Fruit fly (Drosophila melanogaster) whole organism, wandering third instar larva: ENCODE measurements around the gene CG14115.

Source experiments
- Abd-B ChIP-seq: fragments of >200 bp; optimal IDR thresholded peaks from 2 replicates; lab custom pipeline; 2017; ENCODE audit warnings: missing biosample characterization, missing genetic modification characterization
- CG32264 ChIP-seq: fragments of 200-800 bp; sonication (Bioruptor generic); optimal IDR thresholded peaks from 2 replicates; lab custom pipeline; 2016; ENCODE audit warnings: missing biosample characterization, missing genetic modification characterization
- CG9705 ChIP-seq: fragments of 200-800 bp; sonication (Bioruptor generic); optimal IDR thresholded peaks from 2 replicates; lab custom pipeline; 2018; ENCODE audit warnings: missing biosample characterization, mild to moderate bottlenecking, missing genetic modification characterization
- CrebA ChIP-seq: fragments of 200-800 bp; sonication (Bioruptor generic); optimal IDR thresholded peaks from 2 replicates; lab custom pipeline; 2016; ENCODE audit warnings: missing biosample characterization, mild to moderate bottlenecking, missing genetic modification characterization, borderline replicate concordance
- Dfd ChIP-seq: fragments of >200 bp; optimal IDR thresholded peaks from 2 replicates; lab custom pipeline; 2017; ENCODE audit warnings: missing biosample characterization, missing genetic modification characterization
- Dif ChIP-seq: fragments of 200-275, 200-300 bp; sonication (Bioruptor generic); optimal IDR thresholded peaks from 2 replicates; lab custom pipeline; 2018; ENCODE audit warnings: missing biosample characterization, missing genetic modification characterization; ENCODE audit not compliant: partially characterized antibody
- GATAd ChIP-seq: sonication (Bioruptor generic); optimal IDR thresholded peaks from 2 replicates; lab custom pipeline; 2016; ENCODE audit warnings: missing biosample characterization, missing genetic modification characterization
- HLH106 ChIP-seq: fragments of 200-800 bp; optimal IDR thresholded peaks from 3 replicates; lab custom pipeline; 2019; ENCODE audit warnings: missing biosample characterization, mild to moderate bottlenecking, missing genetic modification characterization, moderate library complexity
- Hnf4 ChIP-seq: fragments of 200-800 bp; sonication (Bioruptor generic); optimal IDR thresholded peaks from 2 replicates; lab custom pipeline; 2016; ENCODE audit warnings: missing biosample characterization, mild to moderate bottlenecking, missing genetic modification characterization
- Hr78 ChIP-seq: fragments of >200 bp; optimal IDR thresholded peaks from 2 replicates; lab custom pipeline; 2017; ENCODE audit warnings: missing biosample characterization, missing genetic modification characterization
- Hr83 ChIP-seq: fragments of 200-300 bp; sonication (Bioruptor generic); optimal IDR thresholded peaks from 2 replicates; lab custom pipeline; 2016; ENCODE audit warnings: missing biosample characterization, mild to moderate bottlenecking, missing genetic modification characterization, moderate library complexity; ENCODE audit not compliant: poor library complexity, severe bottlenecking
- Jra ChIP-seq: sonication (Bioruptor generic); optimal IDR thresholded peaks from 2 replicates; lab custom pipeline; 2016; ENCODE audit warnings: missing biosample characterization, missing genetic modification characterization
- Mio ChIP-seq: sonication (Bioruptor generic); optimal IDR thresholded peaks from 2 replicates; lab custom pipeline; 2016; ENCODE audit warnings: missing biosample characterization, missing genetic modification characterization
- Myc ChIP-seq: fragments of >200 bp; optimal IDR thresholded peaks from 2 replicates; lab custom pipeline; 2017
- N ChIP-seq: fragments of >200 bp; optimal IDR thresholded peaks from 2 replicates; lab custom pipeline; 2018; ENCODE audit warnings: missing biosample characterization, missing external identifiers, missing genetic modification characterization
- OdsH ChIP-seq: fragments of 200-800 bp; sonication (Bioruptor generic); optimal IDR thresholded peaks from 2 replicates; lab custom pipeline; 2016; ENCODE audit warnings: missing biosample characterization, mild to moderate bottlenecking, missing genetic modification characterization
- Rel ChIP-seq, 2 experiments: fragments of 200-800 bp; sonication (Bioruptor generic) in 1 of 2; optimal IDR thresholded peaks; 2 replicates in 1 of 2; 3 replicates in 1 of 2; lab custom pipeline; 2016 to 2019; ENCODE audit warnings: mild to moderate bottlenecking in 2 of 2, missing biosample characterization in 2 of 2, missing genetic modification characterization in 2 of 2, moderate library complexity in 1 of 2
- Sp1 ChIP-seq: fragments of 200-800 bp; sonication (Bioruptor generic); optimal IDR thresholded peaks from 3 replicates; lab custom pipeline; 2019; ENCODE audit warnings: missing biosample characterization, mild to moderate bottlenecking, missing genetic modification characterization, moderate library complexity
- Vsx2 ChIP-seq: fragments of 200-300, 225-300 bp; sonication (Bioruptor generic); optimal IDR thresholded peaks from 2 replicates; lab custom pipeline; 2018; ENCODE audit warnings: missing biosample characterization, missing genetic modification characterization; ENCODE audit not compliant: partially characterized antibody
- br ChIP-seq: fragments of 200-800 bp; sonication (Bioruptor generic); optimal IDR thresholded peaks from 2 replicates; lab custom pipeline; 2016; ENCODE audit warnings: missing biosample characterization, missing genetic modification characterization
- brk ChIP-seq: fragments of 200-800 bp; sonication (Bioruptor generic); optimal IDR thresholded peaks from 2 replicates; lab custom pipeline; 2016; ENCODE audit warnings: missing biosample characterization, mild to moderate bottlenecking, missing genetic modification characterization
- dl ChIP-seq, 2 experiments: fragments of 175-275, 200-275 bp in 1 of 2; fragments of 200-275 bp in 1 of 2; sonication (Bioruptor generic); optimal IDR thresholded peaks; lab custom pipeline; 2018; ENCODE audit warnings: mild to moderate bottlenecking in 2 of 2, missing biosample characterization in 2 of 2, missing genetic modification characterization in 2 of 2, moderate library complexity in 2 of 2; ENCODE audit not compliant: partially characterized antibody in 2 of 2, insufficient read depth in 1 of 2
- dmrt93B ChIP-seq: fragments of 200-800 bp; sonication (Bioruptor generic); optimal IDR thresholded peaks from 2 replicates; lab custom pipeline; 2018; ENCODE audit warnings: missing biosample characterization, mild to moderate bottlenecking, missing genetic modification characterization
- dsf ChIP-seq: sonication (Bioruptor generic); optimal IDR thresholded peaks from 2 replicates; lab custom pipeline; 2016; ENCODE audit warnings: missing biosample characterization, missing genetic modification characterization, borderline replicate concordance
- ey ChIP-seq: fragments of 200-800 bp; sonication (Bioruptor generic); optimal IDR thresholded peaks from 2 replicates; lab custom pipeline; 2016; ENCODE audit warnings: missing biosample characterization, missing genetic modification characterization
- foxo ChIP-seq, 2 experiments: fragments of 200-800 bp; sonication (Bioruptor generic); optimal IDR thresholded peaks; 2 replicates in 1 of 2; 3 replicates in 1 of 2; lab custom pipeline; 2016 to 2017; ENCODE audit warnings: missing biosample characterization in 2 of 2, missing genetic modification characterization in 2 of 2
- fru ChIP-seq: fragments of 200-800 bp; sonication (Bioruptor generic); optimal IDR thresholded peaks from 3 replicates; lab custom pipeline; 2016; ENCODE audit warnings: missing biosample characterization, mild to moderate bottlenecking, missing genetic modification characterization
- h ChIP-seq: fragments of 200-800 bp; sonication (Bioruptor generic); optimal IDR thresholded peaks from 3 replicates; lab custom pipeline; 2016; ENCODE audit warnings: missing biosample characterization, mild to moderate bottlenecking, missing genetic modification characterization
- jim ChIP-seq: fragments of 175-275, 200-325 bp; sonication (Bioruptor generic); optimal IDR thresholded peaks from 2 replicates; lab custom pipeline; 2016; ENCODE audit warnings: missing biosample characterization, mild to moderate bottlenecking, missing genetic modification characterization
- lola ChIP-seq: fragments of >200 bp; optimal IDR thresholded peaks from 2 replicates; lab custom pipeline; 2017; ENCODE audit warnings: missing biosample characterization, missing genetic modification characterization
- pan ChIP-seq: fragments of >200 bp; optimal IDR thresholded peaks from 2 replicates; lab custom pipeline; 2017
- psq ChIP-seq: fragments of 200-800 bp; sonication (Bioruptor generic); optimal IDR thresholded peaks from 3 replicates; lab custom pipeline; 2017; ENCODE audit warnings: missing biosample characterization, mild to moderate bottlenecking, missing genetic modification characterization, moderate library complexity
- rgr ChIP-seq: fragments of 200-800 bp; sonication (Bioruptor generic); optimal IDR thresholded peaks from 3 replicates; lab custom pipeline; 2016; ENCODE audit warnings: missing biosample characterization, mild to moderate bottlenecking, missing genetic modification characterization
- sage ChIP-seq: fragments of 200-800 bp; sonication (Bioruptor generic); optimal IDR thresholded peaks from 2 replicates; lab custom pipeline; 2016; ENCODE audit warnings: missing biosample characterization, mild to moderate bottlenecking, missing genetic modification characterization
- sv ChIP-seq: fragments of 200-800 bp; sonication (Bioruptor generic); optimal IDR thresholded peaks from 3 replicates; lab custom pipeline; 2016; ENCODE audit warnings: missing biosample characterization, missing genetic modification characterization
- tai ChIP-seq: sonication (Bioruptor generic); optimal IDR thresholded peaks from 2 replicates; lab custom pipeline; 2016; ENCODE audit warnings: missing biosample characterization, missing genetic modification characterization
- usp ChIP-seq: fragments of >200 bp; optimal IDR thresholded peaks from 2 replicates; lab custom pipeline; 2017; ENCODE audit warnings: missing biosample characterization, missing genetic modification characterization
- woc ChIP-seq: sonication (Bioruptor generic); optimal IDR thresholded peaks from 2 replicates; lab custom pipeline; 2016; ENCODE audit warnings: missing biosample characterization, mild to moderate bottlenecking, missing genetic modification characterization

The CG14115 gene

DNA sequence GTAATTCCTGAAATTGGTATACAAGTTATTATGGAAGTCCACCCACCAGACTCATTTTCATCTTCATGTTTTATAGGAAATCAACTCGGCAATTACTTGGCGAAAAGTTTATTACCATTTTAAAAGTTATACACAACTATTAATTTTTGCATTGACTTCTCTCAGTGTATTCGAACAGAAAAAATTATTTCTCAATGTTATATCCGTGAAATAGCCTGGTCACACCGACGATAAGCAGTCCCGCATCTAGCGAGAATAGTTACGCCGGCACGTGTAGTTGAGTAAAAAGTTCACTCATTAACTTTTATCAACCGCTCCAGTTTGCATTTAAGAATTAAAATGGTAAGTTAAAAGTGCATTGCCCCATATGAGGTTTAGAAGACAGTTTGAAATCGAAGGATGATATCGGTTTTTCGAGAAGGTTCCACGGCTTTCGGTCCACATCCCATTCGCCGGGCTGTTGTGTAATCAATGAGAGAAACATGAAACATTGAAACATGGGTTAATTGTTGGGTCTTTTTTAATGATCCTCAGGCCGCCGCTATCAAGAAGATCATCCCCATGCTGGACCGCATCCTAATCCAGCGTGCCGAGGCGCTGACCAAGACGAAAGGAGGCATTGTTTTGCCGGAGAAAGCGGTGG, 45.3 kb downstream of the CG14115 start, which contains the start of gene CG11267:
CG11267 (plus strand) TSS at position 228 of the 643 bp plus-strand sequence.
- no peak for TF ChIP-seq CrebA (GFP tag; lab: Kevin White, UChicago)
- TF ChIP-seq woc = peak; percentile 59
- peak; percentile 21 for TF ChIP-seq brk (GFP tag; lab: Kevin White, UChicago)
- TF ChIP-seq tai (GFP tag; lab: Kevin White, UChicago) = peak; percentile 65
- no peak for TF ChIP-seq Dfd
- no peak for TF ChIP-seq Abd-B (GFP tag; lab: Kevin White, UChicago)
- no peak for TF ChIP-seq usp (GFP tag; lab: Kevin White, UChicago)
- no peak for TF ChIP-seq Rel (GFP tag; optimal IDR thresholded peaks at IDR 0.05; lab: Kevin White, UChicago)
- peak; percentile 41 for TF ChIP-seq Rel (tag; optimal IDR thresholded peaks at IDR 0.05; lab: Kevin White, UChicago)
- TF ChIP-seq Hr83 (GFP tag; lab: Kevin White, UChicago) = peak; percentile 86
- TF ChIP-seq dsf (GFP tag; lab: Kevin White, UChicago) = no peak
- peak; percentile 84 for TF ChIP-seq HLH106
- TF ChIP-seq dl (GFP tag; optimal IDR thresholded peaks at IDR 0.05; lab: Kevin White, UChicago; ENCODE audit: insufficient read depth in 1 of 2, partially characterized antibody in 2 of 2) = no peak
- TF ChIP-seq CG32264 = peak; percentile 36
- peak; percentile 70 for TF ChIP-seq rgr
- peak; percentile 70 for TF ChIP-seq fru (GFP tag; lab: Kevin White, UChicago)
- peak in 1 of 2 experiments; percentile 80 for TF ChIP-seq foxo (GFP tag; optimal IDR thresholded peaks at IDR 0.05; lab: Kevin White, UChicago)
- TF ChIP-seq GATAd = no peak
- TF ChIP-seq Vsx2 (GFP tag; lab: Kevin White, UChicago) = no peak
- TF ChIP-seq sv = peak; percentile 38
- no peak for TF ChIP-seq dmrt93B (GFP tag; lab: Kevin White, UChicago)
- peak; percentile 77 for TF ChIP-seq h (GFP tag; lab: Kevin White, UChicago)
- peak; percentile 49 for TF ChIP-seq OdsH (GFP tag; lab: Kevin White, UChicago)
- no peak for TF ChIP-seq Hr78 (GFP tag; lab: Kevin White, UChicago)
- peak; percentile 60 for TF ChIP-seq sage
- peak; percentile 68 for TF ChIP-seq br (GFP tag; lab: Kevin White, UChicago)
- TF ChIP-seq pan (lab: Kevin White, UChicago) = no peak
- no peak for TF ChIP-seq Dif (GFP tag; lab: Kevin White, UChicago)
- TF ChIP-seq Jra (GFP tag; lab: Kevin White, UChicago) = no peak
- TF ChIP-seq Hnf4 (GFP tag; lab: Kevin White, UChicago) = peak; percentile 79
- TF ChIP-seq N (GFP tag; lab: Kevin White, UChicago) = no peak
- no peak for TF ChIP-seq Mio (GFP tag; lab: Kevin White, UChicago)
- peak; percentile 82 for TF ChIP-seq CG9705 (GFP tag; lab: Kevin White, UChicago)
- peak; percentile 46 for TF ChIP-seq psq (GFP tag; lab: Kevin White, UChicago)
- peak; percentile 81 for TF ChIP-seq Sp1 (GFP tag; lab: Kevin White, UChicago)
- TF ChIP-seq Myc (lab: Kevin White, UChicago) = peak; percentile 5
- TF ChIP-seq jim (GFP tag; lab: Kevin White, UChicago) = no peak
- no peak for TF ChIP-seq lola (GFP tag; lab: Kevin White, UChicago)
- TF ChIP-seq ey (GFP tag; lab: Kevin White, UChicago) = peak; percentile 67

DNA sequence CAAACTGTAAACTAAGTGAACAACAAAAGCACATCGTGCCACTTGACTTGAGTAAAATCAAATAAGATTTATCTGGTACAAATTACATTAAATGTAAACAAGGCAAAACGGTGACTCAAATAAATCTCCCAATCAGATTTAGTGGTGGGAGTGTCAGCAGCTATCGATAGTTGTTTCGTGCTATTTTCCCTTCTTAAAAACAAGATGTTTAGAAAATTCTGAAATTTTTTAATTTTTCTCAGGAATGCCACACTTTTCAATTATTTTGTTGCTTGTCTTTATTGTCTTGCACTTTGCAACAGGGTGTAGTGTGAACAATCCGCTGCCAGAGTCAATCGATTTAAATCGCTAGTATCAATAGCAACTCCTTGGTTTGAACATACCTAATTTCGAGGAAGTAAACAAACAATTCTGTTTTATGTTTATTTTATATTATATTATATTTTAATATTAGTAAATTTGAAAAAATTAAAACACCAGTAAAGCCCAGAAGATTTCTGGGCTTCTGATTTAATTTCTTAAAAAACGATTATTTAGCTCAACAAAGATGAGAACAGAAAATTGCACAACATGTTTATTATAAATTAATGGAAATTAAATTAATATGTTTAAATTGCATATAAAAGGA, 45.9 kb downstream of the CG14115 start, which contains the start of gene MICAL-like:
MICAL-like (minus strand) TSS at position 138 of the 628 bp plus-strand sequence.
- no peak for TF ChIP-seq sage
- TF ChIP-seq Hr83 (GFP tag; lab: Kevin White, UChicago) = peak; percentile 35
- no peak for TF ChIP-seq Abd-B (GFP tag; lab: Kevin White, UChicago)
- peak; percentile 8 for TF ChIP-seq ey (GFP tag; lab: Kevin White, UChicago)
- TF ChIP-seq Hr78 (GFP tag; lab: Kevin White, UChicago) = no peak
- no peak for TF ChIP-seq sv
- peak; percentile 74 for TF ChIP-seq tai (GFP tag; lab: Kevin White, UChicago)
- peak; percentile 19 for TF ChIP-seq woc
- peak; percentile 61 for TF ChIP-seq Hnf4 (GFP tag; lab: Kevin White, UChicago)
- peak; percentile 27 for TF ChIP-seq HLH106
- TF ChIP-seq Jra (GFP tag; lab: Kevin White, UChicago) = peak; percentile 75
- peak; percentile 8 for TF ChIP-seq GATAd
- TF ChIP-seq brk (GFP tag; lab: Kevin White, UChicago) = peak; percentile 59
- peak; percentile 56 for TF ChIP-seq rgr
- TF ChIP-seq Rel (GFP tag; optimal IDR thresholded peaks at IDR 0.05; lab: Kevin White, UChicago) = no peak
- no peak for TF ChIP-seq Rel (tag; optimal IDR thresholded peaks at IDR 0.05; lab: Kevin White, UChicago)
- TF ChIP-seq lola (GFP tag; lab: Kevin White, UChicago) = no peak
- TF ChIP-seq psq (GFP tag; lab: Kevin White, UChicago) = peak; percentile 33
